Fruit fly (Drosophila melanogaster): ENCODE results near the gene Sfp24C1.
A peak's percentile ranks its signal among the peaks of the same experiment; 100 is the strongest.

Gene Sfp24C1

dm6 chr2L:3712949-3713416 lies 12.5 kb downstream of the Sfp24C1 start, which contains the start of the genes CG31955 and CG2818 (continued):
- TF ChIP-seq Gug (GFP tag; IDR thresholded peaks at IDR 0.05) = no peak
- no peak for TF ChIP-seq Ada2b (GFP tag; IDR thresholded peaks at IDR 0.05)
- no peak for TF ChIP-seq slbo (GFP tag; IDR thresholded peaks at IDR 0.05)
- peak in 1 of 2 experiments; percentile 19 for TF ChIP-seq bsh (GFP tag; optimal IDR thresholded peaks at IDR 0.05)
- TF ChIP-seq Doc3 (GFP tag; IDR thresholded peaks at IDR 0.05; ENCODE audit: partially characterized antibody) = peak; percentile 68
- no peak for TF ChIP-seq CG11504 (tag; optimal IDR thresholded peaks at IDR 0.05)
- no peak for TF ChIP-seq Nf-YC (tag; optimal IDR thresholded peaks at IDR 0.05)
- TF ChIP-seq tap (tag; optimal IDR thresholded peaks at IDR 0.05) = no peak
- peak; percentile 80 for TF ChIP-seq BEAF-32 (GFP tag; optimal IDR thresholded peaks at IDR 0.05)
- no peak for TF ChIP-seq CG17359 (tag; optimal IDR thresholded peaks at IDR 0.05)
- TF ChIP-seq kay (GFP tag; optimal IDR thresholded peaks at IDR 0.05) = peak; percentile 50
- TF ChIP-seq abd-A (tag; optimal IDR thresholded peaks at IDR 0.05) = no peak
- peak; percentile 40 for TF ChIP-seq CG13894 (tag; optimal IDR thresholded peaks at IDR 0.05)
- no peak for TF ChIP-seq E2f1 (GFP tag; IDR thresholded peaks at IDR 0.05)
- no peak for TF ChIP-seq Jarid2 (GFP tag; optimal IDR thresholded peaks at IDR 0.05)
- no peak for TF ChIP-seq CG17328 (GFP tag; IDR thresholded peaks at IDR 0.05)
- peak; percentile 18 for TF ChIP-seq Xbp1 (GFP tag; optimal IDR thresholded peaks at IDR 0.05)
- no peak for TF ChIP-seq CG7745 (tag; optimal IDR thresholded peaks at IDR 0.05)
- TF ChIP-seq HHEX (GFP tag; optimal IDR thresholded peaks at IDR 0.05) = no peak
- no peak for TF ChIP-seq CG16815 (GFP tag; optimal IDR thresholded peaks at IDR 0.05)
- TF ChIP-seq CG1233 (GFP tag; optimal IDR thresholded peaks at IDR 0.05) = no peak
- TF ChIP-seq CG3847 (GFP tag; IDR thresholded peaks at IDR 0.05) = peak; percentile 51
- TF ChIP-seq pfk (GFP tag; optimal IDR thresholded peaks at IDR 0.05) = no peak
- no peak for TF ChIP-seq Bteb2 (GFP tag; optimal IDR thresholded peaks at IDR 0.05)
- TF ChIP-seq CG12236 (GFP tag; optimal IDR thresholded peaks at IDR 0.05) = no peak
- TF ChIP-seq peb (GFP tag; IDR thresholded peaks at IDR 0.05) = no peak
- TF ChIP-seq CG4360 (GFP tag; IDR thresholded peaks at IDR 0.05) = no peak
- no peak for TF ChIP-seq btn (GFP tag; optimal IDR thresholded peaks at IDR 0.05)
- TF ChIP-seq Dad (GFP tag; optimal IDR thresholded peaks at IDR 0.05) = no peak
- no peak for TF ChIP-seq CG7556 (GFP tag; optimal IDR thresholded peaks at IDR 0.05)
- TF ChIP-seq ranshi (GFP tag; IDR thresholded peaks at IDR 0.05) = peak; percentile 62; the same call in 1 of the 2 replicates
- TF ChIP-seq Hey (tag; optimal IDR thresholded peaks at IDR 0.05) = no peak
- no peak for TF ChIP-seq mld (GFP tag; IDR thresholded peaks at IDR 0.05; ENCODE audit: partially characterized antibody)
- no peak for TF ChIP-seq Asciz (GFP tag; optimal IDR thresholded peaks at IDR 0.05)
- TF ChIP-seq CG14667 (GFP tag; IDR thresholded peaks at IDR 0.05) = no peak
- peak; percentile 9 for TF ChIP-seq CG15269 (tag; optimal IDR thresholded peaks at IDR 0.05)
- TF ChIP-seq CG11456 (GFP tag; IDR thresholded peaks at IDR 0.05) = no peak
- TF ChIP-seq CG4328 (GFP tag; optimal IDR thresholded peaks at IDR 0.05) = no peak
- TF ChIP-seq zf30C (GFP tag; optimal IDR thresholded peaks at IDR 0.05) = no peak
- no peak for TF ChIP-seq Hr3 (GFP tag; optimal IDR thresholded peaks at IDR 0.05)
- TF ChIP-seq HLH4C (GFP tag; IDR thresholded peaks at IDR 0.05; ENCODE audit: partially characterized antibody) = peak; percentile 50; the same call in 1 of the 3 replicates
- TF ChIP-seq en (GFP tag; optimal IDR thresholded peaks at IDR 0.05) = no peak
- TF ChIP-seq Hr78 (GFP tag; optimal IDR thresholded peaks at IDR 0.05) = no peak
- no peak for TF ChIP-seq vfl (GFP tag; optimal IDR thresholded peaks at IDR 0.05)
- TF ChIP-seq CG4730 (GFP tag; IDR thresholded peaks at IDR 0.05) = no peak
- TF ChIP-seq CG7372 (GFP tag; IDR thresholded peaks at IDR 0.05) = no peak
- TF ChIP-seq Antp (GFP tag; optimal IDR thresholded peaks at IDR 0.05) = no peak
- no peak for TF ChIP-seq cg (GFP tag; optimal IDR thresholded peaks at IDR 0.05)
- TF ChIP-seq CG8388 (GFP tag; optimal IDR thresholded peaks at IDR 0.05) = no peak
- no peak for TF ChIP-seq Hr51 (GFP tag; optimal IDR thresholded peaks at IDR 0.05)
